Worm (Caenorhabditis elegans) whole organism, early embryonic: ENCODE data around the gene Y39B6A.29.

Experiments used
- B0310.2 ChIP-seq: sonication (generic microtip); optimal IDR thresholded peaks from 2 replicates; lab custom pipeline; 2016; ENCODE audit warnings: mild to moderate bottlenecking, missing genetic modification characterization, missing compliant biosample characterization
- F13C5.2 ChIP-seq: sonication (generic microtip); optimal IDR thresholded peaks from 2 replicates; lab custom pipeline; 2017; ENCODE audit warnings: mild to moderate bottlenecking, missing genetic modification characterization, inconsistent platforms, missing compliant biosample characterization
- aly-1 ChIP-seq: sonication (generic microtip); optimal IDR thresholded peaks from 2 replicates; lab custom pipeline; 2016; ENCODE audit warnings: missing genetic modification characterization, missing compliant biosample characterization
- ama-1 ChIP-seq: fragments of 150-350 bp; optimal IDR thresholded peaks from 2 replicates; lab custom pipeline; 2014
- ceh-13 ChIP-seq: fragments of 200-800 bp; sonication (Bioruptor generic); optimal IDR thresholded peaks from 2 replicates; lab custom pipeline; 2018; ENCODE audit warnings: mild to moderate bottlenecking, missing genetic modification characterization, missing compliant biosample characterization
- ceh-36 ChIP-seq: sonication (generic microtip); optimal IDR thresholded peaks from 2 replicates; lab custom pipeline; 2016; ENCODE audit warnings: missing genetic modification characterization, inconsistent platforms, missing compliant biosample characterization
- ets-7 ChIP-seq: sonication (generic microtip); optimal IDR thresholded peaks from 2 replicates; lab custom pipeline; 2016; ENCODE audit warnings: missing genotype, missing genetic modification characterization, missing compliant biosample characterization
- flt-1 ChIP-seq: fragments of 200-800 bp; sonication (Bioruptor generic); IDR thresholded peaks from 2 replicates; pipeline ENCODE4 v1.3.6; 2022; ENCODE audit warnings: missing genetic modification characterization, missing compliant biosample characterization
- hmbx-1 ChIP-seq: sonication (generic microtip); optimal IDR thresholded peaks from 2 replicates; lab custom pipeline; 2016; ENCODE audit warnings: mild to moderate bottlenecking, missing genetic modification characterization, missing compliant biosample characterization
- hmg-4 ChIP-seq: fragments of 200-800 bp; sonication (Bioruptor generic); optimal IDR thresholded peaks from 2 replicates; lab custom pipeline; 2018; ENCODE audit warnings: mild to moderate bottlenecking, missing genetic modification characterization, missing compliant biosample characterization
- hnd-1 ChIP-seq: sonication (generic microtip); optimal IDR thresholded peaks from 2 replicates; lab custom pipeline; 2016; ENCODE audit warnings: missing genetic modification characterization, missing compliant biosample characterization
- pes-1 ChIP-seq: fragments of 200-800 bp; sonication (Bioruptor generic); IDR thresholded peaks from 2 replicates; pipeline ENCODE4 v1.3.6; 2022; ENCODE audit warnings: missing genetic modification reagents, missing genetic modification characterization, missing compliant biosample characterization
- scrt-1 ChIP-seq: fragments of 200-800 bp; sonication (Bioruptor generic); IDR thresholded peaks from 2 replicates; pipeline ENCODE4 v1.3.6; 2022; ENCODE audit warnings: missing genetic modification characterization, missing compliant biosample characterization
- sea-1 ChIP-seq: fragments of 200-800 bp; sonication (Bioruptor generic); conservative IDR thresholded peaks from 2 replicates; pipeline ENCODE4 v1.3.6; 2022; ENCODE audit warnings: missing genetic modification characterization, missing compliant biosample characterization
- tbx-11 ChIP-seq: fragments of 200-800 bp; sonication (Bioruptor generic); IDR thresholded peaks from 2 replicates; pipeline ENCODE4 v1.3.6; 2022; ENCODE audit warnings: missing genetic modification characterization, missing compliant biosample characterization
- tbx-37 ChIP-seq: fragments of 200-800 bp; sonication (Bioruptor generic); conservative IDR thresholded peaks from 2 replicates; pipeline ENCODE4 v1.3.6; 2022; ENCODE audit warnings: missing genetic modification reagents, missing genetic modification characterization, missing compliant biosample characterization
- tra-4 ChIP-seq: sonication (generic microtip); optimal IDR thresholded peaks from 2 replicates; lab custom pipeline; 2017; ENCODE audit warnings: missing genetic modification characterization, missing compliant biosample characterization

The Y39B6A.29 gene

DNA sequence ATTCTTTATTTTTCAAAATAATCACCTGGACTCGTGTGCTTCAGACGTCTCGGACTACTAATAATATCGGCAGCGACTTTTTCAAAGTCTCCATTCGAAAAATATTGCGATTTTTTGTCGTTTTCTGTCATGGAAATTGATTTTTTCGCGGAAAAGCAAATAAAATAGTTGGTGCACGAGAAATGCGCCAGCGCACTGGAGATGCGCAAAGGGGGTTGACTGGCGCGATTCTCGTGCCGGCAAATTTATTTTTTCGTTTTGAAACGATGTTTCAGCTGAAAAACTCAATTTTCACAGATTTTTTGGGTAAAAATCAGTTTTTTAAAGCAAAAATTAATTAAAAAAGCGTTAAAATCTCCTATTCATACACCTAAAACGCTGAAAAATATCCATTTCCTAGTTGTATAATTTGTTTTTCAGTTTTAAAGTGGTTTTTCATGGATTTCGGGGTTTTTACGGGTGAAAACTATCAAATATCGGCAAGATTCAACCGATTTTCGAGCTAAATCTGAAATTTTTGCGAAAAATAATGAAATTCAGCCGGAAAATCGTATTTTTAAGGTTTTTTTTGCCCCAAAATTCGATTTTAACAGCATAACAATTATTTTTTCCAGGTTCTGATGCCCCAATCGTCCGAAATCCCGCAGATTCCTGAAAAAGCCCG lies 34.2 kb downstream of the Y39B6A.29 start, which contains the start of the genes reps-1 and Y39B6A.37:
Gene reps-1, minus strand, starts transcription at position 263 of the 664 bp plus-strand sequence.
Gene Y39B6A.37, plus strand, starts transcription at position 614 of the 664 bp plus-strand sequence.
- TF ChIP-seq pes-1 (GFP tag; lab: Robert Waterston, UW) (peak; percentile 43; the same call in 1 of the 2 replicates), F13C5.2 (tag; lab: Kevin White, UChicago) (peak; percentile 34), sea-1 (no peak), tra-4 (no peak)

DNA sequence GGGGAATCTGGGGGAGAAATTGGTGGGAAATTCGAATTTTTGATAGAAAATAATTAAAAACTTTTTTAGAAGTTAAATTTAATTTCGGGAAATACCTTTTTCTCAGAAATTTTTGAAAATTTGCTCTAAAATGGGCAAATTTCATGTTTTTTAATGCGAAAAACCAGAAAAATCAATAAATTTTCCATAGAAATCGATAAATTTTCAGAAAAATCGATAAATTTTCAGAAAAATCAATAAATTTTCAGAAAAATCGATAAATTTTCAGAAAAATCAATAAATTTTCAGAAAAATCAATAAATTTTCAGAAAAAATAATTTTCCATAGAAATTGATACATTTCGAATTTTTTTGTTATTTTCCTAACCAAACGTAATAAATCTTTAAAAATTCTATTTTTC lies 38.5 kb downstream of the Y39B6A.29 start:
- TF ChIP-seq flt-1 (GFP tag; lab: Robert Waterston, UW) (no peak), pes-1 (GFP tag; lab: Robert Waterston, UW) (no peak), ets-7 (tag; lab: Kevin White, UChicago) (no peak), ceh-13 (GFP tag; lab: Kevin White, UChicago) (no peak), B0310.2 (tag; lab: Kevin White, UChicago) (no peak), ama-1 (no peak), sea-1 (no peak), tra-4 (no peak), F13C5.2 (tag; lab: Kevin White, UChicago) (no peak), scrt-1 (GFP tag; lab: Robert Waterston, UW) (no peak), tbx-11 (GFP tag; lab: Robert Waterston, UW) (no peak), hmg-4 (no peak), hmbx-1 (tag; lab: Kevin White, UChicago) (no peak), aly-1 (no peak)

ce11 chrV:18981736-18982135 lies 42.8 kb downstream of the Y39B6A.29 start:
- no peak for TF ChIP-seq scrt-1 (GFP tag; lab: Robert Waterston, UW)
- TF ChIP-seq B0310.2 (tag; lab: Kevin White, UChicago) = no peak
- TF ChIP-seq ceh-36 (tag; lab: Kevin White, UChicago) = no peak
- no peak for TF ChIP-seq tbx-11 (GFP tag; lab: Robert Waterston, UW)
- no peak for TF ChIP-seq ceh-13 (GFP tag; lab: Kevin White, UChicago)
- no peak for TF ChIP-seq pes-1 (GFP tag; lab: Robert Waterston, UW)
- TF ChIP-seq tra-4 = no peak
- TF ChIP-seq hmbx-1 (tag; lab: Kevin White, UChicago) = no peak
- TF ChIP-seq hmg-4 = no peak
- TF ChIP-seq ama-1 = no peak
- TF ChIP-seq tbx-37 = no peak
- no peak for TF ChIP-seq flt-1 (GFP tag; lab: Robert Waterston, UW)
- TF ChIP-seq hnd-1 (tag; lab: Kevin White, UChicago) = no peak

ce11 chrV:18980980-18981529 lies 43.5 kb downstream of the Y39B6A.29 start, which contains the start of the genes mrps-35 and sws-1:
Gene mrps-35, plus strand, starts transcription at chrV:18981306.
Gene sws-1, minus strand, starts transcription at chrV:18981479.
- TF ChIP-seq pes-1 (GFP tag; lab: Robert Waterston, UW) (peak; percentile 70), tbx-37 (peak; percentile 87), tra-4 (no peak), sea-1 (0 out of 2 replicates have a peak, but pooled peaks have one; percentile 26), ama-1 (no peak), ets-7 (tag; lab: Kevin White, UChicago) (peak; percentile 8)

- TF ChIP-seq tbx-37 (0 out of 2 replicates have a peak, but pooled peaks have one; percentile 16), pes-1 (GFP tag; lab: Robert Waterston, UW) (peak; percentile 60)
Measured at ce11 chrV:18980091-18980490, 44.5 kb downstream of the Y39B6A.29 start.

DNA sequence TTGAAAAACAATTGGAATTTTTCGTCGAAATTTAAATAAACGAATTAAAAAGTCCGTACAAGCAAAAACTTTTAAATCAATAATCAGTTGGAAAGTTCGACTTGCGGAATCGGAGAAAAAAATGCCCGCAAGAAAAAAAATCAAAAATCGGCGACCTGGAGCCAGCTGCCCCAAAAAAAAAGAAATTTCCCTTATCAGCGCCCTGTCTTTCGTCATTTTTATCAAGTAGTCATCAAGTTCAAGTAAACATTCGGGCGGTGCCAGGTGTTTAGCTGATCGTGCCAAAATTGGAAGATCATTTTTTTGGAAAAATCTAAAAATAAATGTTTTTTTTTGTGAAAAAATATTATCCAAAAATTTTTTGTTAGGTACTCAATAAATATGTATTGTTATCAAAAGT lies 46.3 kb downstream of the Y39B6A.29 start:
- no peak for TF ChIP-seq pes-1 (GFP tag; lab: Robert Waterston, UW)
- no peak for TF ChIP-seq ceh-13 (GFP tag; lab: Kevin White, UChicago)
- no peak for TF ChIP-seq tra-4
- no peak for TF ChIP-seq aly-1
- no peak for TF ChIP-seq ceh-36 (tag; lab: Kevin White, UChicago)
- TF ChIP-seq ama-1 = no peak
- no peak for TF ChIP-seq hmbx-1 (tag; lab: Kevin White, UChicago)
- TF ChIP-seq B0310.2 (tag; lab: Kevin White, UChicago) = no peak
- no peak for TF ChIP-seq hmg-4
- TF ChIP-seq ets-7 (tag; lab: Kevin White, UChicago) = no peak
- TF ChIP-seq tbx-11 (GFP tag; lab: Robert Waterston, UW) = no peak
- no peak for TF ChIP-seq hnd-1 (tag; lab: Kevin White, UChicago)
- TF ChIP-seq F13C5.2 (tag; lab: Kevin White, UChicago) = no peak
- TF ChIP-seq flt-1 (GFP tag; lab: Robert Waterston, UW) = no peak
- TF ChIP-seq scrt-1 (GFP tag; lab: Robert Waterston, UW) = no peak
- TF ChIP-seq tbx-37 = no peak
- no peak for TF ChIP-seq sea-1

DNA sequence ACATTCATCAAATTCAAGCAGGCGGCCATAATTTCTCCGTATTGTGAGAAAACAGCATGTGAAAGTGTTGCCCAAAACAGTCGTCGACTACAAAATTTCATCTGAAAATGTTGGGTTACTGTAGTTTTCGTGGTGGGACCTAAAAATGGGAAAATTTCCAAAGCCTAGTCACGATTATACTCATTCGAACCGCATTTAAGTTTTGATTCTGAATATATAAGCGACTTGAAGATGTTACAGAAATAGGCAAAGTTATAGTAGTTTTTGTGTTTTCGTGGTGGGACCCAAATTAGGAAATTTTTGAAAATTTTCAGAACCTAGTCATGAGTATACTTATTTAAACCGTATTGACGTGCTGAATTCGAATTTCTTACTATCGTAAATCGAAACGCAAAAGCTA lies 46.7 kb downstream of the Y39B6A.29 start, which contains the start of gene Y39B6A.41:
Gene Y39B6A.41, minus strand, starts transcription at position 101 of the 400 bp plus-strand sequence.
- TF ChIP-seq B0310.2 (tag; lab: Kevin White, UChicago) (no peak), tra-4 (no peak), tbx-37 (no peak)

DNA sequence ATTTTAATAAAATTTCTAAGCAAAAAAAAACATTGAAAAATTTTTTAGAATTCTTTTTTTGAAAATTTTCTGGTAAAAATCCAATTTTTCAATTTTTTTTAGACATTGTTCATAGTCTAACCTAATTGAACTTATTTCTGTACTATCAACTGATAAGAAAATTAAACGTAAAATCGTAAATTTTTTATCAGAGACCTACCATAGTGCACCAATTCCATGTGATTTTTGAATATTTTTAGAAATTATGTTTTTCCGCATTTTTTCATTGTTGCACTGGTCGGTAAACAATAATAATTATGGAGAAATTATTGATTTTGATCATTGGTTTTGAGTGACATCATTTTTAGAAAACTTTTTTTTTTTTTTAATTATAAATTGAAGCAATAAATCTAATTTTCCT lies 48.0 kb downstream of the Y39B6A.29 start:
- TF ChIP-seq hmg-4 (no peak), tbx-37 (no peak), sea-1 (no peak), scrt-1 (GFP tag; lab: Robert Waterston, UW) (no peak), ets-7 (tag; lab: Kevin White, UChicago) (no peak), B0310.2 (tag; lab: Kevin White, UChicago) (no peak), flt-1 (GFP tag; lab: Robert Waterston, UW) (no peak), ceh-36 (tag; lab: Kevin White, UChicago) (no peak), ama-1 (no peak), F13C5.2 (tag; lab: Kevin White, UChicago) (no peak), pes-1 (GFP tag; lab: Robert Waterston, UW) (no peak), hnd-1 (tag; lab: Kevin White, UChicago) (no peak), tbx-11 (GFP tag; lab: Robert Waterston, UW) (no peak), tra-4 (no peak), aly-1 (no peak), ceh-13 (GFP tag; lab: Kevin White, UChicago) (no peak), hmbx-1 (tag; lab: Kevin White, UChicago) (no peak)
